Worm (Caenorhabditis elegans) whole organism, L1 larva: ENCODE data around the gene mdt-11.
A peak's percentile ranks its signal among the peaks of the same experiment; 100 is the strongest.
"Not testable (repeated sequence)": the region's sequence is repeated elsewhere in the genome, so short reads cannot be mapped to it uniquely, and the experiment has no call there.

Experiments
- C16A3.4 ChIP-seq: fragments of 150-350 bp; optimal IDR thresholded peaks from 2 replicates; lab custom pipeline; 2014; ENCODE audit warnings: missing biosample characterization, missing genetic modification characterization
- aha-1 ChIP-seq: fragments of 150-350 bp; optimal IDR thresholded peaks from 2 replicates; lab custom pipeline; 2014; ENCODE audit warnings: missing biosample characterization, missing genetic modification characterization
- aly-2 ChIP-seq: fragments of 150-350 bp; optimal IDR thresholded peaks from 2 replicates; lab custom pipeline; 2014; ENCODE audit warnings: missing biosample characterization, missing genetic modification characterization
- ceh-82 ChIP-seq, 3 experiments: fragments of 150-350 bp in 1 of 3; sonication (generic microtip) in 2 of 3; optimal IDR thresholded peaks; 2 replicates each; lab custom pipeline; 2014 to 2017; ENCODE audit warnings: missing biosample characterization in 3 of 3, missing genetic modification characterization in 3 of 3
- ceh-90 ChIP-seq: sonication (generic microtip); optimal IDR thresholded peaks from 2 replicates; lab custom pipeline; 2016; ENCODE audit warnings: missing genetic modification characterization, missing compliant biosample characterization
- ces-1 ChIP-seq: fragments of 150-350 bp; optimal IDR thresholded peaks from 2 replicates; lab custom pipeline; 2014; ENCODE audit warnings: missing biosample characterization, missing genetic modification reagents, missing genetic modification characterization
- dsc-1 ChIP-seq: sonication (generic microtip); optimal IDR thresholded peaks from 2 replicates; lab custom pipeline; 2016; ENCODE audit warnings: mild to moderate bottlenecking, missing genetic modification characterization, missing compliant biosample characterization
- efl-1 ChIP-seq, 4 experiments: fragments of 150-350 bp; optimal IDR thresholded peaks in 3 of 4; peaks in 1 of 4; 1 replicate in 1 of 4; 2 replicates in 3 of 4; lab custom pipeline; 2014; ENCODE audit warnings: missing biosample characterization in 2 of 4, missing genetic modification characterization in 2 of 4, missing genetic modification reagents in 2 of 4
- elt-2 ChIP-seq: sonication (generic microtip); optimal IDR thresholded peaks from 2 replicates; lab custom pipeline; 2016; ENCODE audit warnings: missing genetic modification characterization, mild to moderate bottlenecking, inconsistent platforms, missing compliant biosample characterization, missing genetic modification reagents
- ets-5 ChIP-seq: fragments of 200-800 bp; sonication (Bioruptor generic); IDR thresholded peaks from 2 replicates; pipeline ENCODE4 v1.3.6; 2022; ENCODE audit warnings: missing genetic modification characterization, missing compliant biosample characterization
- fkh-4 ChIP-seq: sonication (generic microtip); optimal IDR thresholded peaks from 2 replicates; lab custom pipeline; 2016; ENCODE audit warnings: missing compliant biosample characterization, missing genetic modification characterization, borderline replicate concordance
- fkh-8 ChIP-seq: sonication (generic microtip); optimal IDR thresholded peaks from 2 replicates; lab custom pipeline; 2016; ENCODE audit warnings: mild to moderate bottlenecking, missing genetic modification characterization, missing compliant biosample characterization
- fos-1 ChIP-seq: fragments of 150-350 bp; optimal IDR thresholded peaks from 2 replicates; lab custom pipeline; 2014; ENCODE audit warnings: missing biosample characterization, missing genetic modification characterization
- hpl-2 ChIP-seq: fragments of 150-350 bp; optimal IDR thresholded peaks from 2 replicates; lab custom pipeline; 2014; ENCODE audit warnings: missing biosample characterization, missing genetic modification reagents, missing genetic modification characterization
- isw-1 ChIP-seq: fragments of 200-800 bp; sonication (Bioruptor generic); IDR thresholded peaks from 2 replicates; pipeline ENCODE4 v1.3.6; 2022; ENCODE audit warnings: missing genetic modification characterization, missing compliant biosample characterization
- jun-1 ChIP-seq: fragments of 150-350 bp; optimal IDR thresholded peaks from 2 replicates; lab custom pipeline; 2014; ENCODE audit warnings: missing biosample characterization, missing genetic modification reagents, missing genetic modification characterization
- lin-13 ChIP-seq: fragments of 150-350 bp; optimal IDR thresholded peaks from 2 replicates; lab custom pipeline; 2014; ENCODE audit warnings: missing biosample characterization, missing genetic modification reagents, missing genetic modification characterization
- lin-15B ChIP-seq: fragments of 150-350 bp; sonication (generic microtip); optimal IDR thresholded peaks from 3 replicates; lab custom pipeline; 2014; ENCODE audit warnings: missing biosample characterization, missing genetic modification characterization
- lin-35 ChIP-seq, 2 experiments: fragments of 150-350 bp; optimal IDR thresholded peaks; 2 replicates each; lab custom pipeline; 2014; ENCODE audit warnings: missing biosample characterization in 2 of 2, missing genetic modification characterization in 2 of 2, missing genetic modification reagents in 2 of 2
- lir-3 ChIP-seq: sonication (generic microtip); optimal IDR thresholded peaks from 2 replicates; lab custom pipeline; 2016; ENCODE audit warnings: mild to moderate bottlenecking, missing genetic modification characterization, moderate library complexity, missing compliant biosample characterization; ENCODE audit not compliant: poor library complexity
- lsy-2 ChIP-seq, 2 experiments: fragments of 150-350 bp; optimal IDR thresholded peaks; 2 replicates each; lab custom pipeline; 2014; ENCODE audit warnings: missing biosample characterization in 2 of 2, missing genetic modification characterization in 2 of 2
- mab-9 ChIP-seq: fragments of 200-800 bp; sonication (Bioruptor generic); IDR thresholded peaks from 2 replicates; pipeline ENCODE4 v1.3.6; 2022; ENCODE audit warnings: missing genetic modification reagents, missing genetic modification characterization, missing compliant biosample characterization
- mdl-1 ChIP-seq, 2 experiments: fragments of 150-350 bp; optimal IDR thresholded peaks; 2 replicates each; lab custom pipeline; 2014 to 2017; ENCODE audit warnings: missing biosample characterization in 2 of 2, missing genetic modification characterization in 2 of 2, inconsistent platforms in 1 of 2
- mef-2 ChIP-seq: fragments of 150-350 bp; optimal IDR thresholded peaks from 2 replicates; lab custom pipeline; 2014; ENCODE audit warnings: missing biosample characterization, missing genetic modification characterization
- nhr-11 ChIP-seq: fragments of 150-350 bp; optimal IDR thresholded peaks from 2 replicates; lab custom pipeline; 2014; ENCODE audit warnings: missing biosample characterization, missing genetic modification characterization
- nhr-28 ChIP-seq: fragments of 150-350 bp; optimal IDR thresholded peaks from 2 replicates; lab custom pipeline; 2014; ENCODE audit warnings: missing biosample characterization, missing genetic modification characterization
- nhr-47 ChIP-seq: sonication (generic microtip); optimal IDR thresholded peaks from 2 replicates; lab custom pipeline; 2016; ENCODE audit warnings: mild to moderate bottlenecking, missing genetic modification characterization, moderate library complexity, missing compliant biosample characterization
- nhr-71 ChIP-seq: sonication (generic microtip); optimal IDR thresholded peaks from 2 replicates; lab custom pipeline; 2016; ENCODE audit warnings: mild to moderate bottlenecking, missing genetic modification characterization, moderate library complexity, missing compliant biosample characterization
- nhr-85 ChIP-seq: sonication (generic microtip); peaks from one replicate; lab custom pipeline; 2016; ENCODE audit warnings: missing genetic modification characterization, inconsistent platforms, missing compliant biosample characterization
- nhr-90 ChIP-seq: sonication (generic microtip); optimal IDR thresholded peaks from 2 replicates; lab custom pipeline; 2016; ENCODE audit warnings: mild to moderate bottlenecking, missing genetic modification characterization, missing compliant biosample characterization; ENCODE audit not compliant: poor library complexity
- pqm-1 ChIP-seq: sonication (generic microtip); optimal IDR thresholded peaks from 3 replicates; lab custom pipeline; 2017; ENCODE audit warnings: missing biosample characterization, missing genetic modification characterization
- rnt-1 ChIP-seq: sonication (generic microtip); optimal IDR thresholded peaks from 2 replicates; lab custom pipeline; 2016; ENCODE audit warnings: mild to moderate bottlenecking, missing genetic modification characterization, moderate library complexity, missing compliant biosample characterization
- snpc-4 ChIP-seq: fragments of 150-350 bp; optimal IDR thresholded peaks from 2 replicates; lab custom pipeline; 2014; ENCODE audit warnings: missing biosample characterization, missing genetic modification characterization
- snu-23 ChIP-seq: sonication (generic microtip); optimal IDR thresholded peaks from 2 replicates; lab custom pipeline; 2016; ENCODE audit warnings: missing genetic modification characterization, missing compliant biosample characterization
- sox-4 ChIP-seq: sonication (generic microtip); optimal IDR thresholded peaks from 2 replicates; lab custom pipeline; 2016; ENCODE audit warnings: missing genetic modification characterization, missing compliant biosample characterization
- sup-37 ChIP-seq: fragments of 200-800 bp; sonication (Bioruptor generic); optimal IDR thresholded peaks from 2 replicates; lab custom pipeline; 2018; ENCODE audit warnings: mild to moderate bottlenecking, missing genetic modification characterization, missing compliant biosample characterization
- unc-130 ChIP-seq: fragments of 150-350 bp; optimal IDR thresholded peaks from 2 replicates; lab custom pipeline; 2017; ENCODE audit warnings: missing biosample characterization, missing genetic modification characterization, inconsistent platforms
- unc-30 ChIP-seq: sonication (generic microtip); optimal IDR thresholded peaks from 2 replicates; lab custom pipeline; 2017; ENCODE audit warnings: missing biosample characterization, missing genetic modification characterization
- unc-86 ChIP-seq: sonication (generic microtip); optimal IDR thresholded peaks from 2 replicates; lab custom pipeline; 2016; ENCODE audit warnings: missing genetic modification characterization, missing compliant biosample characterization
- xbp-1 ChIP-seq: sonication (generic microtip); optimal IDR thresholded peaks from 2 replicates; lab custom pipeline; 2016; ENCODE audit warnings: missing genetic modification characterization, missing compliant biosample characterization
- zag-1 ChIP-seq: fragments of 150-350 bp; optimal IDR thresholded peaks from 2 replicates; lab custom pipeline; 2014; ENCODE audit warnings: missing biosample characterization, missing genetic modification characterization
- ztf-11 ChIP-seq, 2 experiments: sonication (generic microtip); optimal IDR thresholded peaks; 2 replicates each; lab custom pipeline; 2016 to 2017; ENCODE audit warnings: missing genetic modification characterization in 2 of 2, missing biosample characterization in 1 of 2, missing compliant biosample characterization in 1 of 2

The mdt-11 gene

DNA sequence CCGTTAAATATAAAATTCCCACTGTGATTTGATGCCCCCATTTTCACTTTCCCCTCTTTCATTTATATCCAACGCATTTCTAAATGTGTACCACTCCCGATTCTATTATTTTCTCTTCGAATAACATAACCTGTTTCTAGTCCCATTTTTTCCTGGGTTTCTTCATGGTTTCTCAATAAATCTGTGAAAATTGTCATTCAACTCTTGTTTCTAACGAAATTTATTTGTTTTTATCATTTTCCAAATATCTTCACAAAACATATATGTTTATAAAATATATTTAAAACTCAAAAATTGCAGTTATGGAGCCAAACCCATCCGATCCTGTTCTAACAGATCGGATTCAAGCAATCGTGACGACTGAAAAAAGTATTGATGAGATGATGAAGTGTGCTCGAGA is at the start of gene mdt-11:
Gene mdt-11 (plus strand): TSS at position 301 of the 400 bp plus-strand sequence.
- no peak for TF ChIP-seq rnt-1
- no peak for TF ChIP-seq unc-130
- no peak for TF ChIP-seq unc-30
- no peak for TF ChIP-seq zag-1 (tag; lab: Kevin White, UChicago)
- TF ChIP-seq sup-37 (GFP tag; lab: Kevin White, UChicago), result no peak
- TF ChIP-seq aha-1 (tag; lab: Kevin White, UChicago), result no peak
- TF ChIP-seq nhr-47, result no peak
- no peak for TF ChIP-seq fkh-8
- TF ChIP-seq, all 84 proteins: peak for 0

ce11 chrIII:4980367-4980766 is 40.7 kb upstream of the mdt-11 start, which contains the start of gene C27F2.6:
C27F2.6 (minus strand) TSS chrIII:4980467.
- TF ChIP-seq nhr-11 (tag; lab: Kevin White, UChicago); rnt-1; sup-37 (GFP tag; lab: Kevin White, UChicago): not testable (repeated sequence)

DNA sequence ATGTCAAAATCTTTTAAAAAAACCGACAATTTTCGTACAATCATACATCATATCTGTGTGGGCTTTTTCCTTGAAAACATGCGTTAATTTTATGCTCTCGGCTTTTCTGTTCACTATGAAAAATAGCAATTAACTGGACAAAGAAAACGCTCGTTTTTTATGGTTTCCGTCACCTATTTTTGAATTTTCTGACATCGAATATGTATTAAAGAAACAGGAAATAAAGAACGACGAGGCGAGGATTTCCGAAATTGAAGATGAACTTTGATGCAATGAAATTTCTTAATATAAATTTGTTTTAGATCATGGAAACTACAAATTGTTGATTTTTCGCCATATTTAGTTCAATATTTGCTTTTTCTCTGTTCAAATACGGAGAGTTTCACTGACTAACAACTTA is 37.1 kb upstream of the mdt-11 start:
- TF ChIP-seq ets-5 (no peak), lin-13 (GFP tag; lab: Kevin White, UChicago) (no peak), nhr-90 (tag; lab: Kevin White, UChicago) (no peak), unc-130 (no peak), sox-4 (tag; lab: Kevin White, UChicago) (no peak)

ce11 chrIII:4984444-4985086 is 36.5 kb upstream of the mdt-11 start, which contains the start of gene C27F2.7:
C27F2.7 (minus strand) TSS chrIII:4984494.
- no peak for TF ChIP-seq mef-2 (tag; lab: Kevin White, UChicago)
- no peak for TF ChIP-seq lir-3 (tag; lab: Kevin White, UChicago)
- TF ChIP-seq jun-1 (tag; lab: Kevin White, UChicago), result no peak
- no peak for TF ChIP-seq ces-1 (GFP tag; lab: Kevin White, UChicago)
- TF ChIP-seq pqm-1 (tag; lab: Kevin White, UChicago), result no peak
- TF ChIP-seq, all 84 proteins: peak for 0

ce11 chrIII:4986790-4987259 is 34.2 kb upstream of the mdt-11 start, which contains the start of the genes C27F2.10 and wdr-60:
C27F2.10 (minus strand) TSS chrIII:4986898.
wdr-60 (plus strand) TSS chrIII:4987209.
- TF ChIP-seq efl-1 (optimal IDR thresholded peaks at IDR 0.05; lab: Kevin White, UChicago) (peak; percentile 58 to 89), efl-1 (GFP tag; optimal IDR thresholded peaks at IDR 0.05 in 1 of 2; lab: Kevin White, UChicago) (peak; percentile 88 to 98), xbp-1 (peak; percentile 41), lin-15B (peak; percentile 34), mab-9 (GFP tag; lab: Robert Waterston, UW) (no peak), fkh-4 (tag; lab: Kevin White, UChicago) (no peak), lin-13 (GFP tag; lab: Kevin White, UChicago) (no peak), unc-86 (tag; lab: Kevin White, UChicago) (no peak), zag-1 (tag; lab: Kevin White, UChicago) (no peak), fos-1 (tag; lab: Kevin White, UChicago) (no peak), lsy-2 (tag; optimal IDR thresholded peaks at IDR 0.05; lab: Kevin White, UChicago) (peak; percentile 8 to 59), isw-1 (0 out of 2 replicates have a peak, but pooled peaks have one; percentile 1), aly-2 (no peak), nhr-47 (peak; percentile 57), C16A3.4 (peak; percentile 10), mdl-1 (tag; optimal IDR thresholded peaks at IDR 0.05; lab: Kevin White, UChicago) (no peak), lin-35 (GFP tag; optimal IDR thresholded peaks at IDR 0.05; lab: Kevin White, UChicago) (peak; percentile 84 to 92), ztf-11 (tag; optimal IDR thresholded peaks at IDR 0.05; lab: Kevin White, UChicago) (no peak), dsc-1 (tag; lab: Kevin White, UChicago) (peak; percentile 17), nhr-28 (tag; lab: Kevin White, UChicago) (no peak), fkh-8 (peak; percentile 24), hpl-2 (GFP tag; lab: Kevin White, UChicago) (no peak), ceh-82 (tag; optimal IDR thresholded peaks at IDR 0.05; lab: Kevin White, UChicago) (peak in 1 of 3 experiments; percentile 16), snu-23 (peak; percentile 10), rnt-1 (peak; percentile 88), ces-1 (GFP tag; lab: Kevin White, UChicago) (no peak), nhr-85 (tag; lab: Kevin White, UChicago) (peak; percentile 71), ceh-90 (tag; lab: Kevin White, UChicago) (peak; percentile 61), aha-1 (tag; lab: Kevin White, UChicago) (no peak), nhr-71 (tag; lab: Kevin White, UChicago) (peak; percentile 56), lir-3 (tag; lab: Kevin White, UChicago) (peak; percentile 64), elt-2 (tag; lab: Kevin White, UChicago) (no peak), snpc-4 (tag; lab: Kevin White, UChicago) (no peak), nhr-90 (tag; lab: Kevin White, UChicago) (no peak)
